Fruit fly (Drosophila melanogaster): Measurements from ENCODE around the gene CG10561.

CG10561 gene

dm6 chr2L:19114183-19114776 lies at the start of gene CG10561 (continued):
- TF ChIP-seq CG2116 (GFP tag; optimal IDR thresholded peaks at IDR 0.05) = peak; percentile 90
- no peak for TF ChIP-seq vvl (GFP tag; IDR thresholded peaks at IDR 0.05)
- TF ChIP-seq bigmax (GFP tag; optimal IDR thresholded peaks at IDR 0.05) = peak; percentile 44
- TF ChIP-seq YL-1 (GFP tag; optimal IDR thresholded peaks at IDR 0.05) = peak; percentile 35
- no peak for TF ChIP-seq tap (tag; optimal IDR thresholded peaks at IDR 0.05)
- no peak for TF ChIP-seq CG17802 (tag; optimal IDR thresholded peaks at IDR 0.05)
- peak; percentile 14; the same call in 1 of the 2 replicates for TF ChIP-seq onecut (GFP tag; IDR thresholded peaks at IDR 0.05)
- no peak for TF ChIP-seq CG7271 (tag; optimal IDR thresholded peaks at IDR 0.05)
- TF ChIP-seq hbn (GFP tag; IDR thresholded peaks at IDR 0.05; ENCODE audit: partially characterized antibody) = peak; percentile 78
- TF ChIP-seq CG2129 (GFP tag; IDR thresholded peaks at IDR 0.05; ENCODE audit: partially characterized antibody) = peak; percentile 31; the same call in 1 of the 2 replicates
- TF ChIP-seq dan (GFP tag; IDR thresholded peaks at IDR 0.05) = no peak
- peak; percentile 88 for TF ChIP-seq CG34224 (GFP tag; IDR thresholded peaks at IDR 0.05; ENCODE audit: partially characterized antibody)
- peak; percentile 80 for TF ChIP-seq Dll (GFP tag; IDR thresholded peaks at IDR 0.05; ENCODE audit: partially characterized antibody)
- no peak for TF ChIP-seq kni (GFP tag; optimal IDR thresholded peaks at IDR 0.05)
- TF ChIP-seq Elba2 (GFP tag; optimal IDR thresholded peaks at IDR 0.05) = peak; percentile 90
- peak; percentile 71 for TF ChIP-seq nerfin-2 (GFP tag; IDR thresholded peaks at IDR 0.05; ENCODE audit: partially characterized antibody)
- no peak for TF ChIP-seq CG10979 (tag; optimal IDR thresholded peaks at IDR 0.05)
- TF ChIP-seq HLH4C (GFP tag; IDR thresholded peaks at IDR 0.05; ENCODE audit: partially characterized antibody) = peak; percentile 75
- peak; percentile 60 for TF ChIP-seq sens (GFP tag)
- TF ChIP-seq MESR4 (GFP tag; optimal IDR thresholded peaks at IDR 0.05) = peak; percentile 17
- TF ChIP-seq Gsc (GFP tag; IDR thresholded peaks at IDR 0.05) = no peak
- peak; percentile 69 for TF ChIP-seq ato (GFP tag; IDR thresholded peaks at IDR 0.05; ENCODE audit: partially characterized antibody)
- peak; percentile 69 for TF ChIP-seq kah (GFP tag; optimal IDR thresholded peaks at IDR 0.05)
- no peak for TF ChIP-seq exex (tag; optimal IDR thresholded peaks at IDR 0.05)
- TF ChIP-seq Camta (GFP tag; optimal IDR thresholded peaks at IDR 0.05) = no peak
- TF ChIP-seq Spps (tag; optimal IDR thresholded peaks at IDR 0.05) = no peak
- no peak for TF ChIP-seq Jarid2 (GFP tag; optimal IDR thresholded peaks at IDR 0.05)
- peak; percentile 92 for TF ChIP-seq Dref (GFP tag; IDR thresholded peaks at IDR 0.05)
- peak in 1 of 2 experiments; percentile 90 for TF ChIP-seq Pdp1 (GFP tag; optimal IDR thresholded peaks at IDR 0.05)
- no peak for TF ChIP-seq ap (GFP tag; IDR thresholded peaks at IDR 0.05)
- no peak for TF ChIP-seq Ravus (GFP tag; IDR thresholded peaks at IDR 0.05)
- TF ChIP-seq CG10274 (GFP tag; optimal IDR thresholded peaks at IDR 0.05) = no peak
- TF ChIP-seq Atf-2 (GFP tag; optimal IDR thresholded peaks at IDR 0.05) = no peak
- TF ChIP-seq CG1233 (GFP tag; optimal IDR thresholded peaks at IDR 0.05) = no peak
- no peak for TF ChIP-seq lola (GFP tag; optimal IDR thresholded peaks at IDR 0.05)
- TF ChIP-seq CG14860 (GFP tag; IDR thresholded peaks at IDR 0.05; ENCODE audit: partially characterized antibody) = peak; percentile 31; the same call in 1 of the 3 replicates
- TF ChIP-seq sug (tag; optimal IDR thresholded peaks at IDR 0.05) = peak; percentile 21
- TF ChIP-seq CG1603 (tag; optimal IDR thresholded peaks at IDR 0.05) = peak; percentile 50
- TF ChIP-seq pzg (GFP tag; optimal IDR thresholded peaks at IDR 0.05) = peak; percentile 79
- TF ChIP-seq Bgb (GFP tag; IDR thresholded peaks at IDR 0.05; ENCODE audit: partially characterized antibody) = peak; percentile 70
- TF ChIP-seq CG12299 (tag; optimal IDR thresholded peaks at IDR 0.05) = no peak
- TF ChIP-seq knrl (GFP tag; IDR thresholded peaks at IDR 0.05; ENCODE audit: partially characterized antibody) = peak; percentile 53; the same call in 2 of the 3 replicates
- peak; percentile 88 for TF ChIP-seq Sry-δ (GFP tag; optimal IDR thresholded peaks at IDR 0.05)
- peak; percentile 95 for TF ChIP-seq Dp (GFP tag; optimal IDR thresholded peaks at IDR 0.05)
- TF ChIP-seq CG8290 (GFP tag; optimal IDR thresholded peaks at IDR 0.05) = no peak
- no peak for TF ChIP-seq CG8290 (tag; optimal IDR thresholded peaks at IDR 0.05)
- no peak for TF ChIP-seq CG17361 (GFP tag; IDR thresholded peaks at IDR 0.05)
- TF ChIP-seq Nf-YA (GFP tag; IDR thresholded peaks at IDR 0.05) = no peak

Measured in whole organism, embryonic.